Fruit fly (Drosophila melanogaster): ENCODE measurements around the gene CG11760.

The CG11760 gene

dm6 chr3R:8684328-8685177, 34.4 kb upstream of the CG11760 start, which contains the start of gene CG44227 (continued):
- TF ChIP-seq sqz (GFP tag; optimal IDR thresholded peaks at IDR 0.05) (peak; percentile 97), oc (tag; optimal IDR thresholded peaks at IDR 0.05) (no peak), z (GFP tag; IDR thresholded peaks at IDR 0.05) (peak; percentile 26; the same call in 1 of the 3 replicates), vfl (GFP tag; optimal IDR thresholded peaks at IDR 0.05) (no peak), Pdp1 (GFP tag; optimal IDR thresholded peaks at IDR 0.05) (peak in 1 of 2 experiments; percentile 10), gsb-n (tag; optimal IDR thresholded peaks at IDR 0.05) (peak; percentile 47), CG7987 (GFP tag; optimal IDR thresholded peaks at IDR 0.05) (no peak)

DNA sequence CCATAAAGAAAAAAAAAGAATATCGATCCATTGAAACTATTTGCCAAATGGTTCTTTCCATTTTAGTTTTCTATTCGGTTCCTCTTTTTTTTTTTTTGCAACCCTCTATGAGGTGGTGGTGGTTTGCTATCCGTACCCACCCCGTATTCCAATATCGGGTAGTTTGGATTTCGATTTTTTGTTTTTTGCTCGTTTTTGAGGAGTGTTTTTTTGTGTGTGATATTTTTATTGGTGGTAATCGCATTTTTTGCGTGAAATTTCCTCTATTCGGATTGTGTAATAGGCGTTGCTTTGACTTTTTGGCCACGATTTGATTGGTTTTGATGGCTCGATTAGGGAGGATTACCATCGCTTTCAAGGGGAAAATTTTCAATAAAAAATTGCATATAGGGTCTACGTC, 32.6 kb upstream of the CG11760 start:
- TF ChIP-seq al (GFP tag; IDR thresholded peaks at IDR 0.05) (no peak), Sry-δ (GFP tag; optimal IDR thresholded peaks at IDR 0.05) (no peak), crc (GFP tag; optimal IDR thresholded peaks at IDR 0.05) (no peak), Hr3 (GFP tag; optimal IDR thresholded peaks at IDR 0.05) (no peak), HLH4C (GFP tag; IDR thresholded peaks at IDR 0.05; ENCODE audit: partially characterized antibody) (no peak), NC2α (GFP tag; optimal IDR thresholded peaks at IDR 0.05) (no peak), Xrp1 (GFP tag; IDR thresholded peaks at IDR 0.05) (no peak), wor (GFP tag; IDR thresholded peaks at IDR 0.05) (no peak), Doc3 (GFP tag; IDR thresholded peaks at IDR 0.05; ENCODE audit: partially characterized antibody) (no peak), seq (GFP tag; IDR thresholded peaks at IDR 0.05) (peak; percentile 9; the same call in 1 of the 2 replicates), CG10543 (GFP tag; optimal IDR thresholded peaks at IDR 0.05) (no peak), Nf-YC (tag; optimal IDR thresholded peaks at IDR 0.05) (peak; percentile 73), Scr (GFP tag; IDR thresholded peaks at IDR 0.05; ENCODE audit: partially characterized antibody) (no peak), odd (GFP tag; optimal IDR thresholded peaks at IDR 0.05) (no peak), onecut (GFP tag; IDR thresholded peaks at IDR 0.05) (peak; percentile 62; the same call in 1 of the 2 replicates), CG1792 (GFP tag; optimal IDR thresholded peaks at IDR 0.05) (no peak), disco-r (GFP tag; optimal IDR thresholded peaks at IDR 0.05) (no peak), sqz (GFP tag; optimal IDR thresholded peaks at IDR 0.05) (peak; percentile 85), MTF-1 (GFP tag; optimal IDR thresholded peaks at IDR 0.05; ENCODE audit: borderline replicate concordance) (no peak), Nf-YB (GFP tag; optimal IDR thresholded peaks at IDR 0.05) (peak; percentile 85)

DNA sequence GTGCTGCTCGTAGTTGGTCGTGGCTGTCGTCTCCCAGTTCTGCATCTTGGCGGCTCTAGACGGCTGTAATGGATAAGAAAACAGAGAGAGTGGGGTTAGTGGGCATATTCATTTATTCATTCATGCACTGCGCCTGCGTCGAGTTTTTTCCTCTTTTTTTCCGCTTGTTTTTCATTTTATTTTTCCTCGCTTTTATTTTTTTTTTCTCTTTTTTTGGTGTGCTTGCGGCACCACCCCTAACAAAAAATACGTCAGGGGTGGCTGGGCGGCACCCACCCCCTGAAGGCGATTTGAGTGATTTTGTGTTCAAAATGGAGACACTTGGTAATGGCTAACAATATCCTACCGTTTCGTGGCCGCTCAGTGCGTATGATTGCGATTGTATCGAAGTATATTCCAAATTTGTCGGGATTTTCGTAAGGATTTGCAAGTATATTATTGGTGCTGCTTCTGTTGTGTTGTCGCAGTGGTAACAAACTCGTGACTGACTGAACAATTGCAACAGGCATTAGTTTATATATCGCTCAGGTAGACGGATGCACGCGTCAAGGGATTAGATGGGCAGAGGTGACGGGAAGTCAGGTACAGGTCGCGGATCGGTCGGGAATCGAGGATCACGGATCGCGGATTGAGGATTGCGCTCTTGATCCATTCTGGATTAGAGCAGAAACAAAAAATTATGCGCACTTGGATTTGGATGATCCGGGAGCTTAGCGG, 24.7 kb upstream of the CG11760 start:
- TF ChIP-seq CG6765 (GFP tag; optimal IDR thresholded peaks at IDR 0.05) (peak; percentile 89), HLH54F (GFP tag; optimal IDR thresholded peaks at IDR 0.05) (no peak), sens-2 (GFP tag; IDR thresholded peaks at IDR 0.05) (0 out of 2 replicates have a peak, but pooled peaks have one; percentile 17), CG13123 (GFP tag; optimal IDR thresholded peaks at IDR 0.05) (no peak), CG9817 (tag; optimal IDR thresholded peaks at IDR 0.05) (no peak), seq (GFP tag; IDR thresholded peaks at IDR 0.05) (peak; percentile 89), sob (GFP tag; IDR thresholded peaks at IDR 0.05) (no peak; the same call in 1 of the 2 replicates), bigmax (GFP tag; optimal IDR thresholded peaks at IDR 0.05) (no peak), hb (GFP tag; IDR thresholded peaks at IDR 0.05; ENCODE audit: partially characterized antibody) (no peak), Meics (GFP tag; optimal IDR thresholded peaks at IDR 0.05) (peak; percentile 54), az2 (GFP tag; optimal IDR thresholded peaks at IDR 0.05) (no peak), luna (GFP tag; optimal IDR thresholded peaks at IDR 0.05) (no peak), H15 (GFP tag; IDR thresholded peaks at IDR 0.05) (no peak), CG17568 (GFP tag; optimal IDR thresholded peaks at IDR 0.05) (peak; percentile 44), chinmo (GFP tag; IDR thresholded peaks at IDR 0.05; ENCODE audit: partially characterized antibody) (no peak), CG10366 (GFP tag; IDR thresholded peaks at IDR 0.05) (no peak), nom (GFP tag; optimal IDR thresholded peaks at IDR 0.05) (peak; percentile 96), CG3407 (GFP tag; optimal IDR thresholded peaks at IDR 0.05) (no peak), crp (GFP tag; optimal IDR thresholded peaks at IDR 0.05) (no peak), CG13775 (GFP tag; optimal IDR thresholded peaks at IDR 0.05) (peak; percentile 17)
